Fruit fly (Drosophila melanogaster) whole organism, embryonic: ENCODE measurements around the gene CG33796.

Experiments used
- Atf3 ChIP-seq: fragments of 200-800 bp; sonication (Bioruptor generic); optimal IDR thresholded peaks from 3 replicates; lab custom pipeline; 2016; ENCODE audit warnings: missing biosample characterization, missing genetic modification characterization
- Bgb ChIP-seq: fragments of 200-800 bp; sonication (Bioruptor generic); IDR thresholded peaks from 2 replicates; pipeline ENCODE4 v1.3.6; 2022; ENCODE audit warnings: missing biosample characterization, missing genetic modification characterization; ENCODE audit not compliant: partially characterized antibody
- Bteb2 ChIP-seq: fragments of 200-800 bp; sonication (Bioruptor generic); optimal IDR thresholded peaks from 2 replicates; lab custom pipeline; 2016; ENCODE audit warnings: missing biosample characterization, missing genetic modification characterization
- C15 ChIP-seq: fragments of 200-800 bp; sonication (Bioruptor generic); IDR thresholded peaks from 3 replicates; pipeline ENCODE4 v1.3.6; 2022; ENCODE audit warnings: missing biosample characterization, missing genetic modification characterization
- CG10147 ChIP-seq: fragments of 200-800 bp; sonication (Bioruptor generic); optimal IDR thresholded peaks from 2 replicates; lab custom pipeline; 2019; ENCODE audit warnings: missing biosample characterization, mild to moderate bottlenecking, missing genetic modification characterization, moderate library complexity
- CG10267 ChIP-seq: fragments of 200-800 bp; sonication (Bioruptor generic); optimal IDR thresholded peaks from 2 replicates; lab custom pipeline; 2018; ENCODE audit warnings: missing biosample characterization, mild to moderate bottlenecking, missing genetic modification characterization, moderate library complexity
- CG10366 ChIP-seq: fragments of 200-800 bp; sonication (Bioruptor generic); IDR thresholded peaks from 2 replicates; pipeline ENCODE4 v1.3.6; 2022; ENCODE audit warnings: missing biosample characterization, missing genetic modification characterization
- CG11456 ChIP-seq: fragments of 200-800 bp; sonication (Bioruptor generic); IDR thresholded peaks from 3 replicates; pipeline ENCODE4 v1.3.6; 2022; ENCODE audit warnings: missing biosample characterization, missing genetic modification characterization
- CG11695 ChIP-seq: fragments of 200-800 bp; sonication (Bioruptor generic); IDR thresholded peaks from 3 replicates; pipeline ENCODE4 v1.3.6; 2022; ENCODE audit warnings: missing biosample characterization, missing genetic modification characterization
- CG12391 ChIP-seq: fragments of 200-800 bp; sonication (Bioruptor generic); optimal IDR thresholded peaks from 3 replicates; lab custom pipeline; 2018; ENCODE audit warnings: missing biosample characterization, mild to moderate bottlenecking, missing genetic modification characterization, moderate library complexity
- CG12659 ChIP-seq: fragments of 200-800 bp; sonication (Bioruptor generic); optimal IDR thresholded peaks from 3 replicates; lab custom pipeline; 2017; ENCODE audit warnings: mild to moderate bottlenecking, missing biosample characterization, missing genetic modification reagents, missing genetic modification characterization
- CG14014 ChIP-seq: fragments of 200-800 bp; sonication (Bioruptor generic); IDR thresholded peaks from 2 replicates; pipeline ENCODE4 v1.3.6; 2022; ENCODE audit warnings: missing biosample characterization, missing genetic modification characterization
- CG15479 ChIP-seq: fragments of 200-800 bp; sonication (Bioruptor generic); optimal IDR thresholded peaks from 3 replicates; lab custom pipeline; 2019; ENCODE audit warnings: missing biosample characterization, mild to moderate bottlenecking, missing genetic modification characterization, moderate library complexity
- CG15601 ChIP-seq: fragments of 200-800 bp; sonication (Bioruptor generic); optimal IDR thresholded peaks from 3 replicates; lab custom pipeline; 2019; ENCODE audit warnings: missing biosample characterization, mild to moderate bottlenecking, missing genetic modification characterization, moderate library complexity
- CG1602 ChIP-seq: fragments of 200-800 bp; sonication (Bioruptor generic); optimal IDR thresholded peaks from 3 replicates; lab custom pipeline; 2016; ENCODE audit warnings: missing biosample characterization, missing genetic modification characterization
- CG18619 ChIP-seq: fragments of 200-800 bp; sonication (Bioruptor generic); optimal IDR thresholded peaks from 3 replicates; lab custom pipeline; 2017; ENCODE audit warnings: missing biosample characterization, mild to moderate bottlenecking, missing genetic modification characterization
- CG2129 ChIP-seq: fragments of 200-800 bp; sonication (Bioruptor generic); IDR thresholded peaks from 2 replicates; pipeline ENCODE4 v1.3.6; 2022; ENCODE audit warnings: missing biosample characterization, missing genetic modification characterization; ENCODE audit not compliant: partially characterized antibody
- CG2199 ChIP-seq: fragments of 200-800 bp; sonication (Bioruptor generic); IDR thresholded peaks from 3 replicates; pipeline ENCODE4 v1.3.6; 2022; ENCODE audit warnings: missing biosample characterization, missing genetic modification characterization
- CG30403 ChIP-seq: fragments of 200-800 bp; sonication (Bioruptor generic); optimal IDR thresholded peaks from 3 replicates; lab custom pipeline; 2016; ENCODE audit warnings: missing biosample characterization, missing genetic modification characterization
- CG30431 ChIP-seq: fragments of 200-800 bp; sonication (Bioruptor generic); optimal IDR thresholded peaks from 2 replicates; lab custom pipeline; 2017; ENCODE audit warnings: missing biosample characterization, missing genetic modification characterization
- CG31441 ChIP-seq: fragments of 200-800 bp; sonication (Bioruptor generic); IDR thresholded peaks from 2 replicates; pipeline ENCODE4 v1.3.6; 2022; ENCODE audit warnings: missing biosample characterization, missing genetic modification characterization
- CG6854 ChIP-seq: fragments of 200-800 bp; sonication (Bioruptor generic); optimal IDR thresholded peaks from 3 replicates; lab custom pipeline; 2017; ENCODE audit warnings: missing biosample characterization, mild to moderate bottlenecking, missing genetic modification characterization
- CG7963 ChIP-seq: fragments of 200-800 bp; sonication (Bioruptor generic); IDR thresholded peaks from 3 replicates; pipeline ENCODE4 v1.3.6; 2022; ENCODE audit warnings: missing biosample characterization, missing genetic modification characterization; ENCODE audit not compliant: partially characterized antibody
- CG8765 ChIP-seq: fragments of 200-800 bp; sonication (Bioruptor generic); IDR thresholded peaks from 2 replicates; pipeline ENCODE4 v1.3.6; 2022; ENCODE audit warnings: missing biosample characterization, missing genetic modification characterization
- CG9609 ChIP-seq: fragments of 200-800 bp; sonication (Bioruptor generic); optimal IDR thresholded peaks from 3 replicates; lab custom pipeline; 2016; ENCODE audit warnings: missing biosample characterization, missing genetic modification characterization
- H15 ChIP-seq: fragments of 200-800 bp; sonication (Bioruptor generic); IDR thresholded peaks from 3 replicates; pipeline ENCODE4 v1.3.6; 2022; ENCODE audit warnings: missing biosample characterization, missing genetic modification characterization
- HLH54F ChIP-seq: fragments of 200-800 bp; sonication (Bioruptor generic); optimal IDR thresholded peaks from 3 replicates; lab custom pipeline; 2016; ENCODE audit warnings: missing biosample characterization, missing genetic modification characterization
- Hsf ChIP-seq: fragments of 200-800 bp; sonication (Bioruptor generic); optimal IDR thresholded peaks from 3 replicates; lab custom pipeline; 2016; ENCODE audit warnings: missing biosample characterization, missing genetic modification characterization
- Kr ChIP-seq: fragments of 200-800 bp; sonication (Bioruptor generic); optimal IDR thresholded peaks from 2 replicates; lab custom pipeline; 2017; ENCODE audit warnings: missing biosample characterization, mild to moderate bottlenecking, missing genetic modification characterization
- Myb ChIP-seq: fragments of 200-800 bp; sonication (Bioruptor generic); optimal IDR thresholded peaks from 2 replicates; lab custom pipeline; 2016; ENCODE audit warnings: missing biosample characterization, missing genetic modification characterization
- NC2β ChIP-seq: fragments of 200-800 bp; sonication (Bioruptor generic); optimal IDR thresholded peaks from 2 replicates; lab custom pipeline; 2016; ENCODE audit warnings: missing biosample characterization, missing genetic modification characterization
- PHDP ChIP-seq: fragments of 200-800 bp; sonication (Bioruptor generic); optimal IDR thresholded peaks from 3 replicates; lab custom pipeline; 2018; ENCODE audit warnings: missing biosample characterization, mild to moderate bottlenecking, missing genetic modification characterization, moderate library complexity
- Poxn ChIP-seq: fragments of 200-800 bp; sonication (Bioruptor generic); IDR thresholded peaks from 2 replicates; pipeline ENCODE4 v1.3.6; 2022; ENCODE audit warnings: missing biosample characterization, missing genetic modification characterization
- al ChIP-seq: fragments of 200-800 bp; sonication (Bioruptor generic); IDR thresholded peaks from 2 replicates; pipeline ENCODE4 v1.3.6; 2022; ENCODE audit warnings: missing biosample characterization, missing genetic modification characterization
- aop ChIP-seq: fragments of 200-800 bp; sonication (Bioruptor generic); IDR thresholded peaks from 2 replicates; pipeline ENCODE4 v1.3.6; 2022; ENCODE audit warnings: missing biosample characterization, missing genetic modification characterization
- chinmo ChIP-seq: fragments of 200-800 bp; sonication (Bioruptor generic); IDR thresholded peaks from 4 replicates; pipeline ENCODE4 v1.3.6; 2022; ENCODE audit warnings: missing biosample characterization, missing genetic modification characterization; ENCODE audit not compliant: partially characterized antibody
- dysf ChIP-seq: fragments of 200-800 bp; sonication (Bioruptor generic); IDR thresholded peaks from 3 replicates; pipeline ENCODE4 v1.3.6; 2022; ENCODE audit warnings: missing biosample characterization, missing genetic modification characterization
- ems ChIP-seq: fragments of 200-800 bp; sonication (Bioruptor generic); optimal IDR thresholded peaks from 3 replicates; lab custom pipeline; 2016; ENCODE audit warnings: missing biosample characterization, missing genetic modification characterization
- fd64A ChIP-seq: fragments of 200-800 bp; sonication (Bioruptor generic); optimal IDR thresholded peaks from 3 replicates; lab custom pipeline; 2018; ENCODE audit warnings: missing biosample characterization, mild to moderate bottlenecking, missing genetic modification characterization
- gcm2 ChIP-seq: fragments of 200-800 bp; sonication (Bioruptor generic); optimal IDR thresholded peaks from 2 replicates; lab custom pipeline; 2016; ENCODE audit warnings: missing biosample characterization, missing genetic modification characterization
- knrl ChIP-seq: fragments of 200-800 bp; sonication (Bioruptor generic); IDR thresholded peaks from 3 replicates; pipeline ENCODE4 v1.3.6; 2022; ENCODE audit warnings: missing biosample characterization, missing genetic modification characterization; ENCODE audit not compliant: partially characterized antibody
- mirr ChIP-seq: fragments of 200-800 bp; sonication (Bioruptor generic); optimal IDR thresholded peaks from 3 replicates; lab custom pipeline; 2018; ENCODE audit warnings: missing biosample characterization, mild to moderate bottlenecking, missing genetic modification characterization
- org-1 ChIP-seq: fragments of 200-800 bp; sonication (Bioruptor generic); optimal IDR thresholded peaks from 2 replicates; lab custom pipeline; 2017; ENCODE audit warnings: missing biosample characterization, missing genetic modification characterization
- otp ChIP-seq: fragments of 200-800 bp; sonication (Bioruptor generic); IDR thresholded peaks from 3 replicates; pipeline ENCODE4, ENCODE4 v1.3.6; 2022; ENCODE audit warnings: missing biosample characterization, missing genetic modification characterization
- psq ChIP-seq: fragments of 200-800 bp; sonication (Bioruptor generic); optimal IDR thresholded peaks from 2 replicates; lab custom pipeline; 2017; ENCODE audit warnings: missing biosample characterization, missing genetic modification characterization
- rib ChIP-seq: fragments of 200-800 bp; sonication (Bioruptor generic); IDR thresholded peaks from 2 replicates; pipeline ENCODE4 v1.3.6; 2022; ENCODE audit warnings: missing biosample characterization, missing genetic modification characterization
- slou ChIP-seq: fragments of 200-800 bp; sonication (Bioruptor generic); optimal IDR thresholded peaks from 3 replicates; lab custom pipeline; 2016; ENCODE audit warnings: missing biosample characterization, missing genetic modification characterization
- slp2 ChIP-seq: fragments of 200-800 bp; sonication (Bioruptor generic); optimal IDR thresholded peaks from 2 replicates; lab custom pipeline; 2016; ENCODE audit warnings: missing biosample characterization, missing genetic modification characterization
- unc-4 ChIP-seq: fragments of 200-800 bp; sonication (Bioruptor generic); IDR thresholded peaks from 2 replicates; pipeline ENCODE4 v1.3.6; 2022; ENCODE audit warnings: missing biosample characterization, missing genetic modification characterization; ENCODE audit not compliant: partially characterized antibody
- zfh1 ChIP-seq: fragments of 200-800 bp; sonication (Bioruptor generic); IDR thresholded peaks from 3 replicates; pipeline ENCODE4 v1.3.6; 2022; ENCODE audit warnings: missing biosample characterization, missing genetic modification characterization

The CG33796 gene

DNA sequence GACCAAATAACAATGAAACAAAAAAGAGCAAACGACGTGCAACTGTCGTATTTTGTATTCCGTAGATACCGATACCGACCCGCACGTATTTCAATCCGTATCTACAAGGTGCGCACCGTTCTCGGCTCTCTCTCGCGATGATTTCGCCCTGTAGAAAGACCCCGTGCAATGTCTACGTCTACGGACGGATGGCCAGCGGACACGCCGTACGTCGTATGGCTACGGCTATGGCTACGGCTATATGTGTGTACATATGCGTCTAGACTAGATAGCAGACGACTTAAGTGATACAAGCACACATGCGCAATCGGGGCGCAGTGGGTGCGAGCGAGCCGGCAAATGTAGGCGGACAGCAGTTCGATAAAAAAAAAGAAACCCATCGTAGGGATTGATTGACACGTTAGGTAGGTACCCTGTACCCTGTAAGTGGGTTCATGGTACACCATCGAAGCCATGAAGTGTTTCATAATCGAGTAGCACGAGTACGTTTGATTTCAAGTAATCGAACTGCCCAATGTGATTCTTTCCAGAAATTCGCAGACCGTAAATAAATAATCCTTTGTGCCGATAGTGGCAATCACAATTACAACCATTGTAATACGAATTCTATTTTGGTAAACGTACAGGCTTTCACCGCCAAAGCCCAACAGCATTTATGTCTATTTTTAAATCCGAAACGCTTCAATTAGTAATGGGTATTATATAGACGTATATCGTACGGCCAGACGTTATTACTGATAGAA lies 20.3 kb downstream of the CG33796 start (continued):
- TF ChIP-seq CG30431 (no peak), CG10366 (GFP tag; lab: Robert Waterston, UW) (no peak), gcm2 (GFP tag; lab: Kevin White, UChicago) (no peak), CG15479 (GFP tag; lab: Kevin White, UChicago) (peak; percentile 23), CG11695 (GFP tag; lab: Robert Waterston, UW) (peak; percentile 24; the same call in 1 of the 3 replicates), CG6854 (GFP tag; lab: Kevin White, UChicago) (no peak), Bgb (GFP tag; lab: Robert Waterston, UW) (no peak), slp2 (peak; percentile 13), CG12659 (GFP tag; lab: Kevin White, UChicago) (peak; percentile 15), Myb (no peak), CG2129 (no peak), CG12391 (peak; percentile 38), zfh1 (GFP tag; lab: Robert Waterston, UW) (no peak), otp (GFP tag; lab: Robert Waterston, UW) (no peak), dysf (GFP tag; lab: Robert Waterston, UW) (peak; percentile 52; the same call in 2 of the 3 replicates), Kr (no peak), CG18619 (GFP tag; lab: Kevin White, UChicago) (peak; percentile 41), psq (GFP tag; lab: Kevin White, UChicago) (no peak), unc-4 (GFP tag; lab: Robert Waterston, UW) (no peak), Atf3 (GFP tag; lab: Kevin White, UChicago) (no peak), CG10267 (no peak), CG31441 (GFP tag; lab: Robert Waterston, UW) (no peak), Hsf (GFP tag; lab: Kevin White, UChicago) (peak; percentile 31), aop (GFP tag; lab: Robert Waterston, UW) (no peak), slou (GFP tag; lab: Kevin White, UChicago) (no peak), CG15601 (tag; lab: Kevin White, UChicago) (no peak), CG10147 (GFP tag; lab: Kevin White, UChicago) (peak; percentile 43), org-1 (GFP tag; lab: Kevin White, UChicago) (peak; percentile 33), chinmo (peak; percentile 87; the same call in 3 of the 4 replicates), mirr (GFP tag; lab: Kevin White, UChicago) (peak; percentile 90), NC2β (GFP tag; lab: Kevin White, UChicago) (no peak), H15 (GFP tag; lab: Robert Waterston, UW) (no peak), CG11456 (GFP tag; lab: Robert Waterston, UW) (no peak), CG7963 (GFP tag; lab: Robert Waterston, UW) (no peak), CG9609 (GFP tag; lab: Kevin White, UChicago) (no peak), al (GFP tag; lab: Robert Waterston, UW) (no peak), C15 (no peak), Poxn (GFP tag; lab: Robert Waterston, UW) (no peak), CG14014 (GFP tag; lab: Robert Waterston, UW) (0 out of 2 replicates have a peak, but pooled peaks have one; percentile 11), HLH54F (GFP tag; lab: Kevin White, UChicago) (peak; percentile 6), Bteb2 (GFP tag; lab: Kevin White, UChicago) (peak; percentile 16), fd64A (GFP tag; lab: Kevin White, UChicago) (no peak), rib (no peak), ems (GFP tag; lab: Kevin White, UChicago) (no peak), CG1602 (GFP tag; lab: Kevin White, UChicago) (no peak), CG2199 (GFP tag; lab: Robert Waterston, UW) (peak; percentile 68; the same call in 1 of the 3 replicates), CG8765 (GFP tag; lab: Robert Waterston, UW) (no peak), CG30403 (GFP tag; lab: Kevin White, UChicago) (peak; percentile 46), PHDP (tag; lab: Kevin White, UChicago) (peak; percentile 17), knrl (no peak)
